Fruit fly (Drosophila melanogaster) whole organism, prepupa: ENCODE data around the gene IntS9.

Experiments
- Blimp-1 ChIP-seq: fragments of 200-800 bp; sonication (Bioruptor generic); optimal IDR thresholded peaks from 3 replicates; lab custom pipeline; 2017; ENCODE audit warnings: missing biosample characterization, missing genetic modification characterization, mild to moderate bottlenecking, moderate library complexity, missing genetic modification reagents
- CG10631 ChIP-seq: fragments of 200-800 bp; sonication (Bioruptor generic); optimal IDR thresholded peaks from 2 replicates; lab custom pipeline; 2016; ENCODE audit warnings: missing biosample characterization, missing genetic modification characterization
- CG11762 ChIP-seq: fragments of 200-800 bp; sonication (Bioruptor generic); optimal IDR thresholded peaks from 3 replicates; lab custom pipeline; 2016; ENCODE audit warnings: missing biosample characterization, missing genetic modification characterization; ENCODE audit not compliant: insufficient read depth
- CG11902 ChIP-seq: fragments of 200-800 bp; sonication (Bioruptor generic); optimal IDR thresholded peaks from 3 replicates; lab custom pipeline; 2016; ENCODE audit warnings: missing biosample characterization, missing genetic modification characterization
- CG16779 ChIP-seq: fragments of 200-800 bp; sonication (Bioruptor generic); optimal IDR thresholded peaks from 3 replicates; lab custom pipeline; 2017; ENCODE audit warnings: missing biosample characterization, mild to moderate bottlenecking, missing genetic modification characterization
- CG3032 ChIP-seq: fragments of 200-800 bp; optimal IDR thresholded peaks from 2 replicates; lab custom pipeline; 2019; ENCODE audit warnings: missing biosample characterization, mild to moderate bottlenecking, missing genetic modification characterization, moderate library complexity
- CG31627 ChIP-seq: fragments of 200-800 bp; sonication (Bioruptor generic); optimal IDR thresholded peaks from 3 replicates; lab custom pipeline; 2016; ENCODE audit warnings: missing biosample characterization, missing genetic modification characterization
- CG34406 ChIP-seq: fragments of 200-800 bp; sonication (Bioruptor generic); optimal IDR thresholded peaks from 3 replicates; lab custom pipeline; 2016; ENCODE audit warnings: missing biosample characterization, missing genetic modification characterization
- CG6163 ChIP-seq: fragments of 200-800 bp; sonication (Bioruptor generic); IDR thresholded peaks from 3 replicates; pipeline ENCODE4 v1.3.6; 2022; ENCODE audit warnings: missing biosample characterization, missing genetic modification characterization
- CG6792 ChIP-seq: fragments of 200-800 bp; sonication (Bioruptor generic); optimal IDR thresholded peaks from 3 replicates; lab custom pipeline; 2016; ENCODE audit warnings: missing biosample characterization, missing genetic modification characterization
- CG6854 ChIP-seq: fragments of 200-800 bp; sonication (Bioruptor generic); optimal IDR thresholded peaks from 2 replicates; lab custom pipeline; 2017; ENCODE audit warnings: missing biosample characterization, mild to moderate bottlenecking, missing genetic modification characterization
- CG8319 ChIP-seq: fragments of 200-800 bp; sonication (Bioruptor generic); optimal IDR thresholded peaks from 3 replicates; lab custom pipeline; 2016; ENCODE audit warnings: missing biosample characterization, missing genetic modification characterization
- CG8632 ChIP-seq: fragments of 200-800 bp; sonication (Bioruptor generic); optimal IDR thresholded peaks from 3 replicates; lab custom pipeline; 2016; ENCODE audit warnings: missing biosample characterization, missing genetic modification characterization
- Eip75B ChIP-seq: fragments of 200-800 bp; sonication (Bioruptor generic); optimal IDR thresholded peaks from 3 replicates; lab custom pipeline; 2016; ENCODE audit warnings: missing biosample characterization, missing genetic modification characterization
- Eip93F ChIP-seq: fragments of 200-800 bp; sonication (Bioruptor generic); optimal IDR thresholded peaks from 2 replicates; lab custom pipeline; 2016; ENCODE audit warnings: missing biosample characterization, mild to moderate bottlenecking, missing genetic modification characterization
- Ets96B ChIP-seq: fragments of 200-800 bp; optimal IDR thresholded peaks from 2 replicates; lab custom pipeline; 2019; ENCODE audit warnings: missing biosample characterization, mild to moderate bottlenecking, missing genetic modification characterization, moderate library complexity
- Gug ChIP-seq: fragments of 200-800 bp; sonication (Bioruptor generic); IDR thresholded peaks from 2 replicates; pipeline ENCODE4 v1.3.6; 2022; ENCODE audit warnings: missing biosample characterization, missing genetic modification characterization
- Hr38 ChIP-seq: sonication (Bioruptor generic); optimal IDR thresholded peaks from 2 replicates; lab custom pipeline; 2016; ENCODE audit warnings: missing biosample characterization, missing genetic modification characterization
- Hr39 ChIP-seq: fragments of 200-800 bp; sonication (Bioruptor generic); optimal IDR thresholded peaks from 2 replicates; lab custom pipeline; 2016; ENCODE audit warnings: missing biosample characterization, missing genetic modification characterization
- OdsH ChIP-seq: fragments of 200-800 bp; sonication (Bioruptor generic); optimal IDR thresholded peaks from 3 replicates; lab custom pipeline; 2016; ENCODE audit warnings: missing biosample characterization, missing genetic modification characterization
- Sox102F ChIP-seq: fragments of 200-800 bp; sonication (Bioruptor generic); optimal IDR thresholded peaks from 2 replicates; lab custom pipeline; 2016; ENCODE audit warnings: missing biosample characterization, mild to moderate bottlenecking, missing genetic modification characterization
- Sox14 ChIP-seq: fragments of 200-800 bp; sonication (Bioruptor generic); optimal IDR thresholded peaks from 3 replicates; lab custom pipeline; 2016; ENCODE audit warnings: missing biosample characterization, missing genetic modification characterization
- Sox15 ChIP-seq: fragments of 200-800 bp; sonication (Bioruptor generic); optimal IDR thresholded peaks from 3 replicates; lab custom pipeline; 2016; ENCODE audit warnings: missing biosample characterization, missing genetic modification characterization
- achi ChIP-seq: fragments of 200-800 bp; sonication (Bioruptor generic); optimal IDR thresholded peaks from 3 replicates; lab custom pipeline; 2016; ENCODE audit warnings: missing biosample characterization, missing genetic modification characterization
- acj6 ChIP-seq: fragments of 200-800 bp; sonication (Bioruptor generic); optimal IDR thresholded peaks from 3 replicates; lab custom pipeline; 2016; ENCODE audit warnings: missing biosample characterization, missing genetic modification characterization
- cyc ChIP-seq: fragments of 200-800 bp; sonication (Bioruptor generic); optimal IDR thresholded peaks from 3 replicates; lab custom pipeline; 2016; ENCODE audit warnings: missing biosample characterization, missing genetic modification characterization
- dsx ChIP-seq: fragments of 200-800 bp; optimal IDR thresholded peaks from 3 replicates; lab custom pipeline; 2019; ENCODE audit warnings: missing biosample characterization, mild to moderate bottlenecking, missing genetic modification characterization, moderate library complexity; ENCODE audit not compliant: poor library complexity, severe bottlenecking
- eg ChIP-seq: fragments of 200-800 bp; sonication (Bioruptor generic); IDR thresholded peaks from 3 replicates; pipeline ENCODE4 v1.3.6; 2022; ENCODE audit warnings: missing biosample characterization, missing genetic modification characterization
- esn ChIP-seq: fragments of 200-800 bp; sonication (Bioruptor generic); optimal IDR thresholded peaks from 2 replicates; lab custom pipeline; 2016; ENCODE audit warnings: missing biosample characterization, mild to moderate bottlenecking, missing genetic modification characterization, moderate library complexity
- fkh ChIP-seq: fragments of 200-800 bp; sonication (Bioruptor generic); optimal IDR thresholded peaks from 3 replicates; lab custom pipeline; 2017; ENCODE audit warnings: missing biosample characterization, mild to moderate bottlenecking, missing genetic modification characterization, moderate library complexity
- lz ChIP-seq: fragments of 200-800 bp; sonication (Bioruptor generic); optimal IDR thresholded peaks from 3 replicates; lab custom pipeline; 2016; ENCODE audit warnings: missing biosample characterization, missing genetic modification characterization
- net ChIP-seq: fragments of 200-800 bp; sonication (Bioruptor generic); optimal IDR thresholded peaks from 3 replicates; lab custom pipeline; 2016; ENCODE audit warnings: missing biosample characterization, missing genetic modification characterization
- salr ChIP-seq, 2 experiments: fragments of 200-800 bp; sonication (Bioruptor generic); optimal IDR thresholded peaks; 3 replicates each; lab custom pipeline; 2016 to 2018; ENCODE audit warnings: missing biosample characterization in 2 of 2, missing genetic modification characterization in 2 of 2, mild to moderate bottlenecking in 1 of 2
- spab ChIP-seq: fragments of 200-800 bp; sonication (Bioruptor generic); optimal IDR thresholded peaks from 2 replicates; lab custom pipeline; 2017; ENCODE audit warnings: missing biosample characterization, mild to moderate bottlenecking, missing genetic modification characterization, missing genetic modification reagents
- ss ChIP-seq, 2 experiments: fragments of 200-800 bp; sonication (Bioruptor generic); optimal IDR thresholded peaks; 2 replicates in 1 of 2; 3 replicates in 1 of 2; lab custom pipeline; 2017 to 2018; ENCODE audit warnings: mild to moderate bottlenecking in 2 of 2, missing biosample characterization in 2 of 2, missing genetic modification characterization in 2 of 2, moderate library complexity in 1 of 2
- topi ChIP-seq: fragments of 200-800 bp; sonication (Bioruptor generic); optimal IDR thresholded peaks from 3 replicates; lab custom pipeline; 2016; ENCODE audit warnings: missing biosample characterization, missing genetic modification characterization
- vri ChIP-seq: fragments of 200-800 bp; sonication (Bioruptor generic); optimal IDR thresholded peaks from 3 replicates; lab custom pipeline; 2016; ENCODE audit warnings: missing biosample characterization, mild to moderate bottlenecking, missing genetic modification characterization

IntS9 gene

dm6 chr3L:16132067-16132418, 26.6 kb upstream of the IntS9 start:
- TF ChIP-seq CG16779 (tag; lab: Kevin White, UChicago), result no peak
- no peak for TF ChIP-seq cyc

DNA sequence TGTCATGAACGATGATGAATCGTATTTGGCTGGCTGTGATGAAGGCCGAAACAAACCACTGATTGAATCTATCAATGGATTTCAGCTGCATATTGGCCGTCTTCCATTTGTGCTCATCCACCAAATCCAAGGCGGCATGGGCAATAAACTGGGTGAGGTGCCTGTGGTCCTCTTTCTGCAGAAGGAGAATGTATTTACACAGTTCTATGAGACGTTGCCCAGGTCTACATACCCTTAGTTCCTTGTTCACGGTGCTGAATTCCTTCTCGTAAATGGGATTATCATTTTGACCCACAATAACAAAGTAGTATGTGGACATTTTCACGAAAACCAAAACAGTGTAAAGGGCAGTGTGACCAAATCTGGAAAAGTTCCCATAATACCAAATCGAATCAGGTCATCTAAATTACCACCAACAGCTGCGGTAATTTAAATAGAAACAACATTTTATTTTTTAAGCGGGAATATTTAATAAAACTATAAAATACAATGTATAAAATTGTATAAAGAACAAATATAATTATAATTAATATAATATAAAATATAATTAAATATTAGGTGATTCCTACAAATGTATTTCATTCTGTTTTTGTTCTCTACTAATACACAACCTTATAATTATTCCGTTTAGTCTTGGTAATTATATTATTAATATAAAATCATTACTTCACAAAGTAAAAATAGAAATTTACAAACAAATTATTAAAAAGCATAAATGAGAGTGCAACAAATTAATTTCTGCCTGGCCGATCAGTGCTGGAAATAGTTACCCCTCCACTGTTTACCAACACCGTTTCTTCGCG, 26.0 kb upstream of the IntS9 start, which contains the start of the genes Trs20 and elg1:
Gene Trs20 (minus strand): TSS at position 369 of the 803 bp plus-strand sequence.
Gene elg1 (plus strand): TSS at position 765 of the 803 bp plus-strand sequence.
- no peak for TF ChIP-seq Hr38 (GFP tag; lab: Kevin White, UChicago)
- peak in 1 of 2 experiments; percentile 62 for TF ChIP-seq ss (GFP tag; optimal IDR thresholded peaks at IDR 0.05; lab: Kevin White, UChicago)
- no peak for TF ChIP-seq salr (GFP tag; optimal IDR thresholded peaks at IDR 0.05; lab: Kevin White, UChicago)
- no peak for TF ChIP-seq CG11902 (GFP tag; lab: Kevin White, UChicago)
- TF ChIP-seq Sox15, result no peak
- peak; percentile 61 for TF ChIP-seq OdsH (GFP tag; lab: Kevin White, UChicago)
- no peak for TF ChIP-seq CG6163
- TF ChIP-seq CG10631 (GFP tag; lab: Kevin White, UChicago), result peak; percentile 18
- TF ChIP-seq CG16779 (tag; lab: Kevin White, UChicago), result no peak
- TF ChIP-seq Sox14, result peak; percentile 30
- no peak for TF ChIP-seq Eip93F (GFP tag; lab: Kevin White, UChicago)
- peak; percentile 19 for TF ChIP-seq topi (GFP tag; lab: Kevin White, UChicago)
- no peak for TF ChIP-seq Hr39 (GFP tag; lab: Kevin White, UChicago)
- TF ChIP-seq CG11762, result peak; percentile 20
- no peak for TF ChIP-seq spab
- peak; percentile 88 for TF ChIP-seq dsx (GFP tag; lab: Kevin White, UChicago)
- peak; percentile 13 for TF ChIP-seq CG31627 (GFP tag; lab: Kevin White, UChicago)
- no peak for TF ChIP-seq Sox102F (GFP tag; lab: Kevin White, UChicago)
- peak; percentile 37 for TF ChIP-seq CG8319 (GFP tag; lab: Kevin White, UChicago)
- TF ChIP-seq vri (GFP tag; lab: Kevin White, UChicago), result no peak
- TF ChIP-seq fkh (GFP tag; lab: Kevin White, UChicago), result no peak
- no peak for TF ChIP-seq Eip75B (GFP tag; lab: Kevin White, UChicago)
- peak; percentile 56 for TF ChIP-seq CG34406 (GFP tag; lab: Kevin White, UChicago)
- TF ChIP-seq CG3032 (tag; lab: Kevin White, UChicago), result peak; percentile 64
- TF ChIP-seq Gug (GFP tag; lab: Robert Waterston, UW), result peak; percentile 23; the same call in 1 of the 2 replicates
- TF ChIP-seq CG6792 (GFP tag; lab: Kevin White, UChicago), result peak; percentile 41
- peak; percentile 31 for TF ChIP-seq CG6854 (GFP tag; lab: Kevin White, UChicago)
- TF ChIP-seq acj6 (GFP tag; lab: Kevin White, UChicago), result peak; percentile 52
- peak; percentile 11 for TF ChIP-seq cyc
- peak; percentile 58 for TF ChIP-seq esn
- TF ChIP-seq eg, result no peak
- TF ChIP-seq achi (GFP tag; lab: Kevin White, UChicago), result no peak
- no peak for TF ChIP-seq net (GFP tag; lab: Kevin White, UChicago)
- peak; percentile 34 for TF ChIP-seq CG8632
- TF ChIP-seq Ets96B, result peak; percentile 47
- peak; percentile 38 for TF ChIP-seq lz
- no peak for TF ChIP-seq Blimp-1
- TF ChIP-seq, all 60 proteins: peak for 20
